Fruit fly (Drosophila melanogaster): ENCODE results near the gene spel1.

dm6 chr2L:14317992-14318391, 43.9 kb upstream of the spel1 start:
- TF ChIP-seq Mnt (GFP tag; optimal IDR thresholded peaks at IDR 0.05) = no peak
- TF ChIP-seq toe (GFP tag; optimal IDR thresholded peaks at IDR 0.05) = no peak
- no peak for TF ChIP-seq CG12768 (GFP tag; optimal IDR thresholded peaks at IDR 0.05)
- no peak for TF ChIP-seq kay (GFP tag; ENCODE audit: borderline replicate concordance)
- TF ChIP-seq cic (GFP tag; optimal IDR thresholded peaks at IDR 0.05) = no peak
- TF ChIP-seq Hr96 (GFP tag; optimal IDR thresholded peaks at IDR 0.05) = no peak
- TF ChIP-seq tj (GFP tag; optimal IDR thresholded peaks at IDR 0.05) = no peak
- no peak for TF ChIP-seq CG7101 (tag; optimal IDR thresholded peaks at IDR 0.05)
- no peak for TF ChIP-seq CG33017 (tag; optimal IDR thresholded peaks at IDR 0.05)
- TF ChIP-seq ovo (GFP tag; optimal IDR thresholded peaks at IDR 0.05) = no peak
- no peak for TF ChIP-seq CG7045 (GFP tag; optimal IDR thresholded peaks at IDR 0.05)

Measured in whole organism, adult.